Worm (Caenorhabditis elegans) whole organism, midembryonic: ENCODE results near the gene smf-1.

ENCODE experiments used
- T22C8.4 ChIP-seq: fragments of 200-800 bp; sonication (Bioruptor generic); IDR thresholded peaks from 2 replicates; pipeline ENCODE4 v1.3.6; 2022; ENCODE audit warnings: missing genetic modification characterization, missing compliant biosample characterization
- cog-1 ChIP-seq: sonication (generic microtip); optimal IDR thresholded peaks from 2 replicates; lab custom pipeline; 2016; ENCODE audit warnings: missing genetic modification characterization, missing compliant biosample characterization
- flt-1 ChIP-seq: fragments of 200-800 bp; sonication (Bioruptor generic); IDR thresholded peaks from 2 replicates; pipeline ENCODE4 v1.3.6; 2022; ENCODE audit warnings: missing genetic modification characterization, missing compliant biosample characterization
- klf-2 ChIP-seq: fragments of 200-800 bp; sonication (Bioruptor generic); conservative IDR thresholded peaks from 2 replicates; pipeline ENCODE4 v1.3.6; 2022; ENCODE audit warnings: missing genetic modification reagents, missing genetic modification characterization, missing compliant biosample characterization
- med-1 ChIP-seq: sonication (generic microtip); optimal IDR thresholded peaks from 2 replicates; lab custom pipeline; 2017; ENCODE audit warnings: missing genetic modification characterization, mild to moderate bottlenecking, missing compliant biosample characterization, antibody characterized with exemption, missing genetic modification reagents; ENCODE audit not compliant: insufficient read depth
- ref-1 ChIP-seq: fragments of 200-800 bp; sonication (Bioruptor generic); conservative IDR thresholded peaks from 2 replicates; pipeline ENCODE4 v1.3.6; 2022; ENCODE audit warnings: missing genetic modification reagents, missing genetic modification characterization, missing compliant biosample characterization
- tab-1 ChIP-seq: fragments of 200-800 bp; sonication (Bioruptor generic); IDR thresholded peaks from 2 replicates; pipeline ENCODE4 v1.3.6; 2022; ENCODE audit warnings: missing genetic modification characterization, missing compliant biosample characterization
- ztf-23 ChIP-seq: fragments of 200-800 bp; sonication (Bioruptor generic); IDR thresholded peaks from 2 replicates; pipeline ENCODE4 v1.3.6; 2022; ENCODE audit warnings: missing genetic modification reagents, missing genetic modification characterization, missing compliant biosample characterization
- ztf-29 ChIP-seq: fragments of 200-800 bp; sonication (Bioruptor generic); IDR thresholded peaks from 2 replicates; pipeline ENCODE4 v1.3.6; 2022; ENCODE audit warnings: missing genetic modification reagents, missing genetic modification characterization, missing compliant biosample characterization

ce11 chrX:6702249-6702648, 20.6 kb downstream of the smf-1 start, which contains the start of gene acr-2:
- TF ChIP-seq flt-1, result no peak
- no peak for TF ChIP-seq ztf-23 (GFP tag; lab: Robert Waterston, UW)
- TF ChIP-seq ref-1 (GFP tag; lab: Robert Waterston, UW), result no peak
- TF ChIP-seq klf-2 (GFP tag; lab: Robert Waterston, UW), result no peak
- TF ChIP-seq tab-1 (GFP tag; lab: Robert Waterston, UW), result no peak
- TF ChIP-seq cog-1 (tag; lab: Kevin White, UChicago), result no peak
- no peak for TF ChIP-seq ztf-29 (GFP tag; lab: Robert Waterston, UW)
- no peak for TF ChIP-seq med-1 (GFP tag; lab: Kevin White, UChicago)
- TF ChIP-seq T22C8.4 (GFP tag; lab: Robert Waterston, UW), result no peak
